Worm (Caenorhabditis elegans) whole organism, late embryonic: ENCODE data around the gene F54B11.7.

Experiments used
- C08G9.2 ChIP-seq: sonication (generic microtip); optimal IDR thresholded peaks from 2 replicates; lab custom pipeline; 2016; ENCODE audit warnings: mild to moderate bottlenecking, missing genetic modification characterization, moderate library complexity, missing compliant biosample characterization
- C38D4.7 ChIP-seq: fragments of 200-800 bp; sonication (Bioruptor generic); optimal IDR thresholded peaks from 2 replicates; lab custom pipeline; 2018; ENCODE audit warnings: mild to moderate bottlenecking, missing genetic modification characterization, moderate library complexity, missing compliant biosample characterization
- K09A11.1 ChIP-seq: sonication (generic microtip); optimal IDR thresholded peaks from 2 replicates; lab custom pipeline; 2017; ENCODE audit warnings: antibody characterized with exemption, mild to moderate bottlenecking, missing genetic modification characterization, missing compliant biosample characterization; ENCODE audit not compliant: insufficient read depth
- Y22D7AL.16 ChIP-seq: sonication (generic microtip); optimal IDR thresholded peaks from 2 replicates; lab custom pipeline; 2016; ENCODE audit warnings: missing genetic modification characterization, missing compliant biosample characterization
- ama-1 ChIP-seq: fragments of 150-350 bp; optimal IDR thresholded peaks from 2 replicates; lab custom pipeline; 2014
- ceh-18 ChIP-seq: sonication (generic microtip); optimal IDR thresholded peaks from 2 replicates; lab custom pipeline; 2016; ENCODE audit warnings: missing genetic modification characterization, missing compliant biosample characterization
- ceh-2 ChIP-seq: sonication (generic microtip); optimal IDR thresholded peaks from 2 replicates; lab custom pipeline; 2016; ENCODE audit warnings: missing genotype, missing genetic modification characterization, missing compliant biosample characterization
- ceh-22 ChIP-seq: sonication (generic microtip); optimal IDR thresholded peaks from 2 replicates; lab custom pipeline; 2017; ENCODE audit warnings: missing biosample characterization, missing genetic modification characterization
- ceh-31 ChIP-seq: sonication (generic microtip); optimal IDR thresholded peaks from 2 replicates; lab custom pipeline; 2016; ENCODE audit warnings: missing genetic modification characterization, missing compliant biosample characterization
- ceh-34 ChIP-seq: sonication (generic microtip); optimal IDR thresholded peaks from 2 replicates; lab custom pipeline; 2016; ENCODE audit warnings: mild to moderate bottlenecking, missing genetic modification characterization, missing compliant biosample characterization
- ceh-45 ChIP-seq: fragments of 200-800 bp; sonication (Bioruptor generic); IDR thresholded peaks from 2 replicates; pipeline ENCODE4 v1.3.6; 2022; ENCODE audit warnings: missing genetic modification reagents, missing genetic modification characterization, missing compliant biosample characterization
- ceh-48 ChIP-seq: sonication (generic microtip); optimal IDR thresholded peaks from 2 replicates; lab custom pipeline; 2016; ENCODE audit warnings: missing genetic modification characterization, inconsistent platforms, missing compliant biosample characterization
- ceh-9 ChIP-seq: sonication (generic microtip); optimal IDR thresholded peaks from 2 replicates; lab custom pipeline; 2016; ENCODE audit warnings: mild to moderate bottlenecking, missing genetic modification characterization, inconsistent platforms, missing compliant biosample characterization
- dve-1 ChIP-seq: sonication (generic microtip); optimal IDR thresholded peaks from 2 replicates; lab custom pipeline; 2017; ENCODE audit warnings: antibody characterized with exemption, mild to moderate bottlenecking, missing genetic modification characterization, missing compliant biosample characterization
- elt-2 ChIP-seq: sonication (generic microtip); optimal IDR thresholded peaks from 2 replicates; lab custom pipeline; 2016; ENCODE audit warnings: missing genetic modification reagents, missing genetic modification characterization, missing compliant biosample characterization
- elt-4 ChIP-seq: sonication (generic microtip); optimal IDR thresholded peaks from 2 replicates; lab custom pipeline; 2016; ENCODE audit warnings: missing genetic modification characterization, missing compliant biosample characterization
- eyg-1 ChIP-seq: sonication (generic microtip); optimal IDR thresholded peaks from 2 replicates; lab custom pipeline; 2016; ENCODE audit warnings: missing genotype, missing genetic modification characterization, missing compliant biosample characterization
- fkh-10 ChIP-seq: fragments of 150-350 bp; optimal IDR thresholded peaks from 2 replicates; lab custom pipeline; 2014; ENCODE audit warnings: missing biosample characterization, missing genetic modification reagents, missing genetic modification characterization
- fkh-6 ChIP-seq: sonication (generic microtip); optimal IDR thresholded peaks from 2 replicates; lab custom pipeline; 2016; ENCODE audit warnings: missing genetic modification characterization, missing compliant biosample characterization
- gmeb-2 ChIP-seq: sonication (generic microtip); optimal IDR thresholded peaks from 2 replicates; lab custom pipeline; 2016; ENCODE audit warnings: missing genetic modification characterization, inconsistent platforms, missing compliant biosample characterization
- hlh-15 ChIP-seq: sonication (generic microtip); optimal IDR thresholded peaks from 2 replicates; lab custom pipeline; 2016; ENCODE audit warnings: missing genetic modification characterization, missing compliant biosample characterization
- hlh-6 ChIP-seq: sonication (generic microtip); optimal IDR thresholded peaks from 2 replicates; lab custom pipeline; 2016; ENCODE audit warnings: missing genotype, missing genetic modification characterization, missing compliant biosample characterization
- mec-3 ChIP-seq: sonication (generic microtip); optimal IDR thresholded peaks from 2 replicates; lab custom pipeline; 2016; ENCODE audit warnings: borderline replicate concordance, missing genetic modification characterization, missing compliant biosample characterization
- nhr-232 ChIP-seq: sonication (generic microtip); optimal IDR thresholded peaks from 2 replicates; lab custom pipeline; 2016; ENCODE audit warnings: missing genetic modification characterization, missing compliant biosample characterization
- pat-9 ChIP-seq: fragments of 200-800 bp; sonication (Bioruptor generic); optimal IDR thresholded peaks from 2 replicates; lab custom pipeline; 2018; ENCODE audit warnings: mild to moderate bottlenecking, missing genetic modification characterization, moderate library complexity, missing compliant biosample characterization
- pax-1 ChIP-seq: fragments of 150-350 bp; optimal IDR thresholded peaks from 2 replicates; lab custom pipeline; 2014; ENCODE audit warnings: missing biosample characterization, missing genetic modification characterization
- pha-4 ChIP-seq: fragments of 150-350 bp; optimal IDR thresholded peaks from 2 replicates; lab custom pipeline; 2018; ENCODE audit warnings: missing biosample characterization, missing genetic modification reagents, missing genetic modification characterization
- pqm-1 ChIP-seq: sonication (generic microtip); optimal IDR thresholded peaks from 2 replicates; lab custom pipeline; 2016; ENCODE audit warnings: missing genetic modification characterization, missing compliant biosample characterization
- pros-1 ChIP-seq: fragments of 150-350 bp; optimal IDR thresholded peaks from 2 replicates; lab custom pipeline; 2014; ENCODE audit warnings: missing biosample characterization, missing genetic modification reagents, missing genetic modification characterization
- rnt-1 ChIP-seq: sonication (generic microtip); optimal IDR thresholded peaks from 2 replicates; lab custom pipeline; 2016; ENCODE audit warnings: missing genetic modification characterization, missing compliant biosample characterization
- sdc-2 ChIP-seq: sonication (generic microtip); optimal IDR thresholded peaks from 2 replicates; lab custom pipeline; 2016; ENCODE audit warnings: missing genotype, missing genetic modification characterization, missing compliant biosample characterization
- syd-9 ChIP-seq: sonication (generic microtip); optimal IDR thresholded peaks from 2 replicates; lab custom pipeline; 2016; ENCODE audit warnings: mild to moderate bottlenecking, missing genetic modification characterization, moderate library complexity, missing compliant biosample characterization
- unc-3 ChIP-seq, 2 experiments: fragments of 200-800 bp in 1 of 2; sonication (Bioruptor generic) in 1 of 2; sonication (generic microtip) in 1 of 2; conservative IDR thresholded peaks in 1 of 2; optimal IDR thresholded peaks in 1 of 2; 2 replicates each; pipeline versions ENCODE4 v1.3.6 to Lab custom; 2016 to 2022; ENCODE audit warnings: missing compliant biosample characterization in 2 of 2, missing genetic modification characterization in 2 of 2, missing genetic modification reagents in 1 of 2
- unc-55 ChIP-seq: sonication (generic microtip); optimal IDR thresholded peaks from 2 replicates; lab custom pipeline; 2017; ENCODE audit warnings: missing biosample characterization, missing genetic modification reagents, missing genetic modification characterization
- unc-86 ChIP-seq: sonication (generic microtip); optimal IDR thresholded peaks from 2 replicates; lab custom pipeline; 2016; ENCODE audit warnings: missing genetic modification characterization, missing compliant biosample characterization

Gene F54B11.7

DNA sequence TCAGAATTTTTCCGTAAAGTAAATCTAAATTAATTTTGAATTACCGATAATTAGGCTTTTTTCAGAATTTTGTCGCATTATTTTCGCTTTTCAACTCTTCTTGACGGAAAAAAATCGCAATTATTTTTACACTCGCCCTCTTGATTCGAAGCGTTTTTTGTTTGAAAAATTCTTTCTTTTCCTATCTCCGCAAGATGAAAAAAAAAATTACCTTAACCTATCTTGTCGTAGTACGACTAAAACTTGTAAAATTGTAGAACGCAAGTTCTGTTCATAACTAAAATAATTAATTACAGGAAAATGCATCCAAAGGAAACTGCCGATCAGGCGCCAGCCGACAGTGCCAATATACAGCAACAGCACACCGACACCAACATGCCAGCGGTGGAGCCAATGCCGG, at the start of gene F54B11.7:
TSS of gene F54B11.7 (plus strand) at position 301 of the 400 bp plus-strand sequence.
- TF ChIP-seq ceh-2 (tag; lab: Kevin White, UChicago): no peak
- no peak for TF ChIP-seq hlh-15
- no peak for TF ChIP-seq dve-1 (tag; lab: Kevin White, UChicago)
- no peak for TF ChIP-seq syd-9 (tag; lab: Kevin White, UChicago)
- no peak for TF ChIP-seq ceh-9 (tag; lab: Kevin White, UChicago)
- no peak for TF ChIP-seq fkh-6 (tag; lab: Kevin White, UChicago)
- TF ChIP-seq pat-9: no peak
- TF ChIP-seq rnt-1: no peak
- no peak for TF ChIP-seq unc-86 (tag; lab: Kevin White, UChicago)
- TF ChIP-seq eyg-1 (tag; lab: Kevin White, UChicago): no peak
- TF ChIP-seq pha-4 (tag; lab: Kevin White, UChicago): no peak
- TF ChIP-seq, all 69 proteins: peak for 0

DNA sequence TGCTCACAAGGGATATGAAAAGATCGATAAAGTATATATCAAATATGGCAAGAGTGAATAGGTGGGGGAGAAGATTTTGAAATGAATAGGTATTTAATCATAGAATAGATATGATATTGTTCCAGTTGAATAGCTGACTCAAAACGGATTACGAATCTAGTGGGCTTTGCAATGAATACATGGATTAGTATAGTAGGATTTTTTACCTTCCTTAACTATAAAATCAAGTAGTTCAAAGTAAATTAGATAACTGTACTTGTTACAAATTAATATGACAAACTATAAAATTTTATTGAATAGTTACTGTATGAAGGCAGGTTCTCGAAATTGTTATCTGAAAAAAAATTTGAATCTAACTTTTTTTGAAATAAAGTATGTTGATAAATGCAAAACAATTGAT, 49.3 kb upstream of the F54B11.7 start, which contains the start of gene odr-1:
TSS of gene odr-1 (minus strand) at position 101 of the 400 bp plus-strand sequence.
- TF ChIP-seq pros-1 (tag; lab: Kevin White, UChicago): no peak
- TF ChIP-seq elt-4 (tag; lab: Kevin White, UChicago): no peak
- TF ChIP-seq hlh-6: no peak
- TF ChIP-seq ceh-22 (tag; lab: Kevin White, UChicago): no peak

DNA sequence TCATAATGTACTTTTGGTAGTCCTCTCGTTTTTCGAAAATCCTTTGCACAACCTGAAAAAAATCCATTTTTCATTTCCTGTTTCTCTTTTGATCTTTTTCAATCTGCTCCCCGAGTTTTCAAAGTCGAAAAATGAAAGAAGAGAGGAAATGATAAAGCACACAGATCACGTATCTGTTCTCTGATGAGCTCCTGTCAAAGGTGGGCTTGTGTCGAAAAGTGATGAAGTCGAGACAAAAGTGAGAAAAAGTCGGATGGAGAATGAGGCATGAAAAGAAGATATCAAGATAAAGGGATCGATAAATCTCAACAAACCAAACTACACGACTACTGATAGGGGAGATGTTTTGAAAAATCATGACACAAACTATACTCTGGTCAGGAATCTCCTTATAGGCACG, 45.1 kb upstream of the F54B11.7 start:
- peak; percentile 53 for TF ChIP-seq unc-55 (GFP tag; lab: Kevin White, UChicago)
- TF ChIP-seq gmeb-2 (tag; lab: Kevin White, UChicago): no peak
- no peak for TF ChIP-seq unc-3 (GFP tag; conservative IDR thresholded peaks at IDR 0.05; lab: Robert Waterston, UW)
- no peak for TF ChIP-seq unc-3 (tag; optimal IDR thresholded peaks at IDR 0.05; lab: Kevin White, UChicago)
- no peak for TF ChIP-seq ama-1 (lab: Kevin White, UChicago)
- TF ChIP-seq fkh-6 (tag; lab: Kevin White, UChicago): no peak
- peak; percentile 32 for TF ChIP-seq ceh-18 (tag; lab: Kevin White, UChicago)
- TF ChIP-seq, all 69 proteins: peak for 2

DNA sequence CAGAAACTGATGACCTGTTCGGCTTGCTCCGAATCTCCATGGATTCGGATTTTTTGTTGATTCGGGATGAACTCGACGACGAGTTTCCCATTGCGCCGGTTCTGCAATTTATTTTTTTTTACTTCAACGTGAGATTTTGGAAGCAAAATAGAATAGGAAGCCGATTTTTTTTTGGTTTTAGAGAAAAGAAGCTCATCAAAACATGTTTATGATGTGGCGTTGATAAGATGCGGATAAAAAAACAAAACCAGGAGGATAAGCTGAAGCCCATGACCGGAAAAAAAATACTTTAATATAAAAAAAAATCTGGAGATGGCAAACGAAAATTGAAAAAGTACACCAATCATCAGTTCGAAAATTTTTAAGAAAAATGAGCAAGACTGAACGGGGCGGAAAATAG, 44.2 kb upstream of the F54B11.7 start, which contains the start of gene glb-20:
TSS of gene glb-20 (minus strand) at position 101 of the 400 bp plus-strand sequence.
- TF ChIP-seq ceh-48 (tag; lab: Kevin White, UChicago): no peak
- TF ChIP-seq Y22D7AL.16 (tag; lab: Kevin White, UChicago): no peak
- TF ChIP-seq pax-1 (tag; lab: Kevin White, UChicago): no peak
- TF ChIP-seq dve-1 (tag; lab: Kevin White, UChicago): no peak
- TF ChIP-seq C38D4.7 (GFP tag; lab: Kevin White, UChicago): no peak

DNA sequence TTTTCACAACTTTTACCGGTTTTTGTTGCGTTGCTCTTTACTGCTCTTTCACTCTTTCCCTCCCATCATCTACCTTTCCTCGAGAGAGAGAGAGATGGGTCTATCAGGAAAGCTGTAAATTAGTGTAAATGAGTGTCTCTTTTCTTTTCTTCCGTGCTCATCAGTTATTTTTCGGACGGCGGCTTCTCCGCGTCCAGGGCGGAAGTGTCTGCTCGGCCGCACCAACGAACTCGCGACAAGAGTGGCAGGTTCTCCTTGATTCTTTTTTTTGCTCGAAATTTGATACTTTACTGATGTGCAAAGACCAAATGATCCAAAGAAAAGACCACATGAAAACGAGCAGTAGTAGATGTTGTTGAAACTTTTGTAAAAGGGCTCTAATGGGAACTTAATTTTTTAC, 41.6 kb upstream of the F54B11.7 start:
- peak; percentile 1 for TF ChIP-seq ceh-18 (tag; lab: Kevin White, UChicago)
- TF ChIP-seq pqm-1 (tag; lab: Kevin White, UChicago): no peak
- no peak for TF ChIP-seq ceh-45 (GFP tag; lab: Robert Waterston, UW)
- TF ChIP-seq fkh-10 (GFP tag; lab: Kevin White, UChicago): no peak
- TF ChIP-seq elt-2 (tag; lab: Kevin White, UChicago): no peak
- peak; percentile 41 for TF ChIP-seq ceh-34 (tag; lab: Kevin White, UChicago)

- TF ChIP-seq ceh-18 (tag; lab: Kevin White, UChicago) (peak; percentile 16), ceh-31 (tag; lab: Kevin White, UChicago) (no peak)
These were observed 38.3 kb upstream of the F54B11.7 start for ce11 chrX:13561954-13562353.

DNA sequence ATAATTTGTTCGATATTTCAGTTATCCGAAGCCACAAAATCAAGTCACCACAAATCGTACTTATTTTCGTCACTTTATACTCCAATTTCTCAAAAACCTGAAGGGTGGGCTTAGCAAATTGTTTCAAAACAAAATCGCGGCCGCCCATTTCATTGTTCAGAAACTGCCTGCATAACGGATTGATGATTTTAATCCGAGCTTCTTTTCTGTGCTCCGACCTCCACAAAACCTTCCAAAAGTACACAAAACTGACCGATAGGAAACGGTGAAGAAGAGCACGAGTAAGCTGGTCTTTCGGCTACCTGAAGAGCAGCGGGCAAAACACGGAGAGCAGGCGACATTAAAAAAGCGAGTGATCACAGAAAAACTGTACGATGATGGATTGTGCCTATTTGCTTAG, 33.8 kb upstream of the F54B11.7 start, which contains the start of gene R01E6.2:
TSS of gene R01E6.2 (minus strand) at position 101 of the 400 bp plus-strand sequence.
- no peak for TF ChIP-seq C08G9.2 (tag; lab: Kevin White, UChicago)
- no peak for TF ChIP-seq nhr-232 (tag; lab: Kevin White, UChicago)
- TF ChIP-seq unc-55 (GFP tag; lab: Kevin White, UChicago): no peak
- no peak for TF ChIP-seq mec-3 (tag; lab: Kevin White, UChicago)
- TF ChIP-seq sdc-2 (tag; lab: Kevin White, UChicago): no peak
- no peak for TF ChIP-seq eyg-1 (tag; lab: Kevin White, UChicago)
- TF ChIP-seq pqm-1 (tag; lab: Kevin White, UChicago): no peak
- no peak for TF ChIP-seq K09A11.1 (tag; lab: Kevin White, UChicago)
- no peak for TF ChIP-seq rnt-1
- TF ChIP-seq hlh-15: no peak
- TF ChIP-seq Y22D7AL.16 (tag; lab: Kevin White, UChicago): no peak
